Fruit fly (Drosophila melanogaster) whole organism, embryonic: ENCODE results near the gene CG12182.

ENCODE experiments used
- Adf1 ChIP-seq: fragments of 200-800 bp; sonication (Bioruptor generic); IDR thresholded peaks from 2 replicates; pipeline ENCODE4 v1.3.6; 2022; ENCODE audit warnings: missing biosample characterization, missing genetic modification characterization
- BEAF-32 ChIP-seq: fragments of 200-800 bp; sonication (Bioruptor generic); optimal IDR thresholded peaks from 3 replicates; lab custom pipeline; 2017; ENCODE audit warnings: missing biosample characterization, missing genetic modification characterization, mild to moderate bottlenecking, moderate library complexity, missing genetic modification reagents
- BtbVII ChIP-seq: fragments of 200-800 bp; sonication (Bioruptor generic); optimal IDR thresholded peaks from 3 replicates; lab custom pipeline; 2017; ENCODE audit warnings: missing biosample characterization, mild to moderate bottlenecking, missing genetic modification characterization
- C15 ChIP-seq: fragments of 200-800 bp; sonication (Bioruptor generic); IDR thresholded peaks from 3 replicates; pipeline ENCODE4 v1.3.6; 2022; ENCODE audit warnings: missing biosample characterization, missing genetic modification characterization
- CG11723 ChIP-seq: fragments of 200-800 bp; sonication (Bioruptor generic); optimal IDR thresholded peaks from 2 replicates; lab custom pipeline; 2017; ENCODE audit warnings: missing biosample characterization, mild to moderate bottlenecking, missing genetic modification characterization
- CG12744 ChIP-seq: fragments of 200-800 bp; sonication (Bioruptor generic); optimal IDR thresholded peaks from 2 replicates; lab custom pipeline; 2016; ENCODE audit warnings: missing biosample characterization, missing genetic modification characterization
- CG13424 ChIP-seq: fragments of 200-800 bp; sonication (Bioruptor generic); optimal IDR thresholded peaks from 2 replicates; lab custom pipeline; 2019; ENCODE audit warnings: missing biosample characterization, mild to moderate bottlenecking, missing genetic modification characterization, moderate library complexity
- CG13775 ChIP-seq: fragments of 200-800 bp; sonication (Bioruptor generic); optimal IDR thresholded peaks from 3 replicates; lab custom pipeline; 2017; ENCODE audit warnings: missing biosample characterization, mild to moderate bottlenecking, missing genetic modification characterization
- CG14860 ChIP-seq: fragments of 200-800 bp; sonication (Bioruptor generic); IDR thresholded peaks from 3 replicates; pipeline ENCODE4 v1.3.6; 2022; ENCODE audit warnings: missing biosample characterization, missing genetic modification characterization; ENCODE audit not compliant: partially characterized antibody
- CG1602 ChIP-seq: fragments of 200-800 bp; sonication (Bioruptor generic); optimal IDR thresholded peaks from 3 replicates; lab custom pipeline; 2016; ENCODE audit warnings: missing biosample characterization, missing genetic modification characterization
- CG2678 ChIP-seq: fragments of 200-800 bp; sonication (Bioruptor generic); optimal IDR thresholded peaks from 3 replicates; lab custom pipeline; 2019; ENCODE audit warnings: missing biosample characterization, mild to moderate bottlenecking, missing genetic modification characterization, moderate library complexity
- CG2875 ChIP-seq: fragments of 200-800 bp; sonication (Bioruptor generic); optimal IDR thresholded peaks from 2 replicates; lab custom pipeline; 2017; ENCODE audit warnings: missing biosample characterization, mild to moderate bottlenecking, missing genetic modification characterization, missing genetic modification reagents
- CG32767 ChIP-seq: fragments of 200-800 bp; sonication (Bioruptor generic); IDR thresholded peaks from 2 replicates; pipeline ENCODE4 v1.3.6; 2022; ENCODE audit warnings: missing biosample characterization, missing genetic modification characterization
- CG34224 ChIP-seq: fragments of 200-800 bp; sonication (Bioruptor generic); IDR thresholded peaks from 3 replicates; pipeline ENCODE4 v1.3.6; 2022; ENCODE audit warnings: missing biosample characterization, missing genetic modification characterization; ENCODE audit not compliant: partially characterized antibody
- CG42726 ChIP-seq: fragments of 200-800 bp; sonication (Bioruptor generic); IDR thresholded peaks from 2 replicates; pipeline ENCODE4 v1.3.6; 2022; ENCODE audit warnings: missing biosample characterization, missing genetic modification characterization; ENCODE audit not compliant: partially characterized antibody
- CG4282 ChIP-seq: fragments of 200-800 bp; sonication (Bioruptor generic); optimal IDR thresholded peaks from 2 replicates; lab custom pipeline; 2016; ENCODE audit warnings: missing biosample characterization, missing genetic modification characterization
- CG4617 ChIP-seq: fragments of 200-800 bp; sonication (Bioruptor generic); optimal IDR thresholded peaks from 3 replicates; lab custom pipeline; 2016; ENCODE audit warnings: missing biosample characterization, missing genetic modification characterization, borderline replicate concordance
- CG6175 ChIP-seq: fragments of 200-800 bp; sonication (Bioruptor generic); IDR thresholded peaks from 3 replicates; pipeline ENCODE4 v1.3.6; 2022; ENCODE audit warnings: missing biosample characterization, missing genetic modification characterization
- CG6654 ChIP-seq: fragments of 200-800 bp; sonication (Bioruptor generic); optimal IDR thresholded peaks from 2 replicates; lab custom pipeline; 2017; ENCODE audit warnings: missing biosample characterization, mild to moderate bottlenecking, missing genetic modification characterization
- CG7357 ChIP-seq: fragments of 200-800 bp; sonication (Bioruptor generic); IDR thresholded peaks from 3 replicates; pipeline ENCODE4 v1.3.6; 2022; ENCODE audit warnings: missing biosample characterization, missing genetic modification characterization
- CG7928 ChIP-seq: fragments of 200-800 bp; sonication (Bioruptor generic); optimal IDR thresholded peaks from 2 replicates; lab custom pipeline; 2017; ENCODE audit warnings: missing biosample characterization, mild to moderate bottlenecking, missing genetic modification characterization
- CG8089 ChIP-seq: fragments of 200-800 bp; sonication (Bioruptor generic); optimal IDR thresholded peaks from 3 replicates; lab custom pipeline; 2016; ENCODE audit warnings: missing biosample characterization, missing genetic modification characterization
- CG8765 ChIP-seq: fragments of 200-800 bp; sonication (Bioruptor generic); IDR thresholded peaks from 2 replicates; pipeline ENCODE4 v1.3.6; 2022; ENCODE audit warnings: missing biosample characterization, missing genetic modification characterization
- CkIIα-i1 ChIP-seq: fragments of 200-800 bp; sonication (Bioruptor generic); IDR thresholded peaks from 2 replicates; pipeline ENCODE4 v1.3.6; 2022; ENCODE audit warnings: missing biosample characterization, missing genetic modification characterization
- CoRest ChIP-seq: fragments of 200-800 bp; sonication (Bioruptor generic); optimal IDR thresholded peaks from 3 replicates; lab custom pipeline; 2018; ENCODE audit warnings: missing biosample characterization, mild to moderate bottlenecking, missing genetic modification characterization, moderate library complexity
- Dll ChIP-seq: fragments of 200-800 bp; sonication (Bioruptor generic); IDR thresholded peaks from 4 replicates; pipeline ENCODE4 v1.3.6; 2022; ENCODE audit warnings: missing biosample characterization, missing genetic modification characterization; ENCODE audit not compliant: partially characterized antibody
- HHEX ChIP-seq: fragments of 200-800 bp; sonication (Bioruptor generic); optimal IDR thresholded peaks from 3 replicates; lab custom pipeline; 2017; ENCODE audit warnings: missing biosample characterization, mild to moderate bottlenecking, missing genetic modification characterization, missing genetic modification reagents
- HLH4C ChIP-seq: fragments of 200-800 bp; sonication (Bioruptor generic); IDR thresholded peaks from 3 replicates; pipeline ENCODE4 v1.3.6; 2022; ENCODE audit warnings: missing biosample characterization, missing genetic modification characterization; ENCODE audit not compliant: partially characterized antibody
- Hmx ChIP-seq: fragments of 200-800 bp; sonication (Bioruptor generic); optimal IDR thresholded peaks from 2 replicates; lab custom pipeline; 2016; ENCODE audit warnings: missing biosample characterization, missing genetic modification characterization
- Med ChIP-seq: fragments of 200-800 bp; sonication (Bioruptor generic); peaks from one replicate; lab custom pipeline; 2016; ENCODE audit warnings: missing biosample characterization, missing genetic modification characterization, mild to moderate bottlenecking, inconsistent platforms, moderate library complexity
- Myb ChIP-seq: fragments of 200-800 bp; sonication (Bioruptor generic); optimal IDR thresholded peaks from 2 replicates; lab custom pipeline; 2016; ENCODE audit warnings: missing biosample characterization, missing genetic modification characterization
- NC2α ChIP-seq: fragments of 200-800 bp; sonication (Bioruptor generic); optimal IDR thresholded peaks from 2 replicates; lab custom pipeline; 2016; ENCODE audit warnings: missing biosample characterization, missing genetic modification characterization
- Scr ChIP-seq: fragments of 200-800 bp; sonication (Bioruptor generic); IDR thresholded peaks from 2 replicates; pipeline ENCODE4 v1.3.6; 2022; ENCODE audit warnings: missing biosample characterization, missing genetic modification characterization; ENCODE audit not compliant: partially characterized antibody
- Side ChIP-seq: fragments of 200-800 bp; sonication (Bioruptor generic); optimal IDR thresholded peaks from 2 replicates; lab custom pipeline; 2016; ENCODE audit warnings: missing biosample characterization, missing genetic modification characterization
- Sry-δ ChIP-seq: fragments of 200-800 bp; sonication (Bioruptor generic); optimal IDR thresholded peaks from 2 replicates; lab custom pipeline; 2016; ENCODE audit warnings: missing biosample characterization, missing genetic modification characterization
- aop ChIP-seq: fragments of 200-800 bp; sonication (Bioruptor generic); IDR thresholded peaks from 2 replicates; pipeline ENCODE4 v1.3.6; 2022; ENCODE audit warnings: missing biosample characterization, missing genetic modification characterization
- bowl ChIP-seq: fragments of 200-800 bp; sonication (Bioruptor generic); IDR thresholded peaks from 2 replicates; pipeline ENCODE4 v1.3.6; 2022; ENCODE audit warnings: missing biosample characterization, missing genetic modification characterization
- croc ChIP-seq: fragments of 200-800 bp; sonication (Bioruptor generic); conservative IDR thresholded peaks from 3 replicates; pipeline ENCODE4 v1.3.6; 2022; ENCODE audit warnings: missing biosample characterization, missing genetic modification characterization
- disco-r ChIP-seq: fragments of 200-800 bp; sonication (Bioruptor generic); optimal IDR thresholded peaks from 2 replicates; lab custom pipeline; 2016; ENCODE audit warnings: missing biosample characterization, missing genetic modification characterization
- dmrt11E ChIP-seq: fragments of 200-800 bp; sonication (Bioruptor generic); optimal IDR thresholded peaks from 3 replicates; lab custom pipeline; 2018; ENCODE audit warnings: missing biosample characterization, mild to moderate bottlenecking, missing genetic modification characterization, moderate library complexity
- en ChIP-seq: fragments of 200-800 bp; sonication (Bioruptor generic); optimal IDR thresholded peaks from 2 replicates; lab custom pipeline; 2016; ENCODE audit warnings: missing biosample characterization, missing genetic modification characterization
- ind ChIP-seq: fragments of 200-800 bp; sonication (Bioruptor generic); optimal IDR thresholded peaks from 3 replicates; lab custom pipeline; 2016; ENCODE audit warnings: missing biosample characterization, missing genetic modification characterization
- lmd ChIP-seq: fragments of 200-800 bp; sonication (Bioruptor generic); IDR thresholded peaks from 2 replicates; pipeline ENCODE4 v1.3.6; 2022; ENCODE audit warnings: missing biosample characterization, missing genetic modification characterization
- luna ChIP-seq: fragments of 200-800 bp; sonication (Bioruptor generic); optimal IDR thresholded peaks from 2 replicates; lab custom pipeline; 2016; ENCODE audit warnings: missing biosample characterization, missing genetic modification characterization
- sens ChIP-seq: fragments of 200-800 bp; sonication (Bioruptor generic); peaks from one replicate; lab custom pipeline; 2016; ENCODE audit warnings: missing biosample characterization, missing genetic modification characterization
- sob ChIP-seq: fragments of 200-800 bp; sonication (Bioruptor generic); IDR thresholded peaks from 2 replicates; pipeline ENCODE4 v1.3.6; 2022; ENCODE audit warnings: missing biosample characterization, missing genetic modification characterization
- unpg ChIP-seq: fragments of 200-800 bp; sonication (Bioruptor generic); optimal IDR thresholded peaks from 3 replicates; lab custom pipeline; 2018; ENCODE audit warnings: missing biosample characterization, mild to moderate bottlenecking, missing genetic modification characterization, moderate library complexity
- zen ChIP-seq: fragments of 200-800 bp; sonication (Bioruptor generic); optimal IDR thresholded peaks from 3 replicates; lab custom pipeline; 2018; ENCODE audit warnings: missing biosample characterization, mild to moderate bottlenecking, missing genetic modification characterization, moderate library complexity

CG12182 gene

dm6 chr3L:2586804-2587561 is 12.4 kb downstream of the CG12182 start, which contains the start of gene RpL8 (continued):
- TF ChIP-seq aop (no peak), CG8765 (GFP tag; lab: Robert Waterston, UW) (no peak), luna (GFP tag; lab: Kevin White, UChicago) (peak; percentile 65), en (peak; percentile 54), CG6175 (GFP tag; lab: Robert Waterston, UW) (peak; percentile 67; the same call in 2 of the 3 replicates), Sry-δ (GFP tag; lab: Kevin White, UChicago) (peak; percentile 88), bowl (GFP tag; lab: Robert Waterston, UW) (peak; percentile 63; the same call in 1 of the 2 replicates), CG11723 (GFP tag; lab: Kevin White, UChicago) (peak; percentile 86), dmrt11E (tag; lab: Kevin White, UChicago) (peak; percentile 64), CG2678 (tag; lab: Kevin White, UChicago) (peak; percentile 69), CG13424 (tag; lab: Kevin White, UChicago) (peak; percentile 66), HLH4C (GFP tag; lab: Robert Waterston, UW) (no peak), CG14860 (GFP tag; lab: Robert Waterston, UW) (peak; percentile 27; the same call in 1 of the 3 replicates), Myb (GFP tag; lab: Kevin White, UChicago) (peak; percentile 51), CG13775 (GFP tag; lab: Kevin White, UChicago) (peak; percentile 90), disco-r (GFP tag; lab: Kevin White, UChicago) (peak; percentile 65), CG7928 (peak; percentile 22), sob (peak; percentile 85), NC2α (GFP tag; lab: Kevin White, UChicago) (peak; percentile 68), BEAF-32 (GFP tag; lab: Kevin White, UChicago) (peak; percentile 78), CkIIα-i1 (GFP tag; lab: Robert Waterston, UW) (no peak), HHEX (GFP tag; lab: Kevin White, UChicago) (peak; percentile 93), CG8089 (GFP tag; lab: Kevin White, UChicago) (peak; percentile 84), CG42726 (GFP tag; lab: Robert Waterston, UW) (peak; percentile 60), Dll (GFP tag; lab: Robert Waterston, UW) (peak; percentile 59; the same call in 1 of the 4 replicates), CG7357 (GFP tag; lab: Robert Waterston, UW) (peak; percentile 94), Side (GFP tag; lab: Kevin White, UChicago) (peak; percentile 85), CoRest (tag; lab: Kevin White, UChicago) (peak; percentile 68), croc (GFP tag; lab: Robert Waterston, UW) (peak; percentile 45; the same call in 2 of the 3 replicates), CG12744 (GFP tag; lab: Kevin White, UChicago) (peak; percentile 75), Hmx (GFP tag; lab: Kevin White, UChicago) (peak; percentile 11), CG4617 (GFP tag; lab: Kevin White, UChicago) (peak; percentile 68), Scr (peak; percentile 66), CG34224 (GFP tag; lab: Robert Waterston, UW) (peak; percentile 48; the same call in 2 of the 3 replicates), CG6654 (peak; percentile 56), sens (GFP tag; lab: Kevin White, UChicago) (peak; percentile 92), C15 (GFP tag; lab: Robert Waterston, UW) (0 out of 3 replicates have a peak, but pooled peaks have one; percentile 55), Med (peak; percentile 98), unpg (GFP tag; lab: Kevin White, UChicago) (peak; percentile 80), ind (GFP tag; lab: Kevin White, UChicago) (peak; percentile 68), CG2875 (GFP tag; lab: Kevin White, UChicago) (peak; percentile 80), CG32767 (0 out of 2 replicates have a peak, but pooled peaks have one; percentile 61), CG4282 (GFP tag; lab: Kevin White, UChicago) (peak; percentile 25), Adf1 (GFP tag; lab: Robert Waterston, UW) (peak; percentile 58), BtbVII (GFP tag; lab: Kevin White, UChicago) (peak; percentile 90), CG1602 (GFP tag; lab: Kevin White, UChicago) (peak; percentile 45), zen (tag; lab: Kevin White, UChicago) (peak; percentile 74), lmd (GFP tag; lab: Robert Waterston, UW) (peak; percentile 66)
